Fruit fly (Drosophila melanogaster): ENCODE data around the gene CG17776.

DNA sequence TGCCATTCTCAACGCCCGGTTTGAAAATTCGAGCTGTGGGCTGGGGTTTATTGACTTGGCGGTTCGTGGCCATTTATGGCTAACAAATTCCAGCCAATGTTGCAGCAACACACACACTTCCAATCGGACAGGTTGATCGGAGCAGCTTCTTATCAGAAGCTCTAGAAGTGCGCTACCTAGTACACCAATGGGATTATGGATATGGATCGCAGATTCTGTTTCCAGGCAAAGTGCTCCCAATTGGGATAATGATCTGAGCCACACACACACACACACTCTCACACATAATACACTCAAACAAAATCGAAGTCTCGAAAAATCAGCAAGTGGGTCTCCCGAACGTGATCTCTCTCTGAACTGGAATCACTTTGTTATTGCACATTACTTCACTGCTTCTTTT lies 37.1 kb downstream of the CG17776 start:
- no peak for TF ChIP-seq Jra (GFP tag; optimal IDR thresholded peaks at IDR 0.05)
- TF ChIP-seq Sp1 (GFP tag; optimal IDR thresholded peaks at IDR 0.05), result no peak
- no peak for TF ChIP-seq HLH106 (tag; optimal IDR thresholded peaks at IDR 0.05)
- TF ChIP-seq CG32264 (GFP tag; optimal IDR thresholded peaks at IDR 0.05), result no peak
- no peak for TF ChIP-seq br (GFP tag; optimal IDR thresholded peaks at IDR 0.05)
- TF ChIP-seq CG9705 (GFP tag; optimal IDR thresholded peaks at IDR 0.05), result no peak
- no peak for TF ChIP-seq rgr (GFP tag; optimal IDR thresholded peaks at IDR 0.05)
- no peak for TF ChIP-seq pan (optimal IDR thresholded peaks at IDR 0.05)
- TF ChIP-seq Hnf4 (GFP tag; optimal IDR thresholded peaks at IDR 0.05), result no peak
- no peak for TF ChIP-seq psq (GFP tag; optimal IDR thresholded peaks at IDR 0.05)
- no peak for TF ChIP-seq Myc (optimal IDR thresholded peaks at IDR 0.05)
- TF ChIP-seq fru (GFP tag; optimal IDR thresholded peaks at IDR 0.05), result no peak
- no peak for TF ChIP-seq Hr78 (GFP tag; optimal IDR thresholded peaks at IDR 0.05)

Data from whole organism, wandering third instar larva.